Fruit fly (Drosophila melanogaster) Kc167 (cell line): ENCODE data around the gene CG9743.

Experiments
- Myc ChIP-seq: fragments of >200 bp; optimal IDR thresholded peaks from 2 replicates; lab custom pipeline; 2017; ENCODE audit warnings: missing external identifiers
- Sin3A ChIP-seq: fragments of >200 bp; optimal IDR thresholded peaks from 2 replicates; lab custom pipeline; 2018; ENCODE audit warnings: missing external identifiers
- psq ChIP-seq: fragments of >200 bp; optimal IDR thresholded peaks from 2 replicates; lab custom pipeline; 2017; ENCODE audit warnings: missing external identifiers
- ttk ChIP-seq: sonication (Bioruptor generic); optimal IDR thresholded peaks from 2 replicates; lab custom pipeline; 2017; ENCODE audit warnings: missing external identifiers

- TF ChIP-seq Myc (lab: Kevin White, UChicago), result no peak
- TF ChIP-seq Sin3A, result no peak
- TF ChIP-seq ttk (lab: Kevin White, UChicago), result no peak
- TF ChIP-seq psq, result no peak
Measured at dm6 chr3R:30150602-30151001, 52.2 kb downstream of the CG9743 start.
